Worm (Caenorhabditis elegans) whole organism, L2 larva: ENCODE data around the gene sta-1.
"Not testable (repeated sequence)": the region's sequence is repeated elsewhere in the genome, so short reads cannot be mapped to it uniquely, and the experiment has no call there.

Source experiments
- C34F6.9 ChIP-seq: fragments of 150-350 bp; optimal IDR thresholded peaks from 2 replicates; lab custom pipeline; 2014; ENCODE audit warnings: missing biosample characterization, missing genetic modification characterization
- R02D3.7 ChIP-seq: fragments of 150-350 bp; optimal IDR thresholded peaks from 2 replicates; lab custom pipeline; 2014; ENCODE audit warnings: missing biosample characterization, missing genetic modification characterization
- Y55F3AM.14 ChIP-seq: fragments of 200-800 bp; sonication (Bioruptor generic); optimal IDR thresholded peaks from 2 replicates; lab custom pipeline; 2018; ENCODE audit warnings: mild to moderate bottlenecking, missing genetic modification characterization, missing compliant biosample characterization
- ZK546.5 ChIP-seq: sonication (generic microtip); optimal IDR thresholded peaks from 2 replicates; lab custom pipeline; 2017; ENCODE audit warnings: missing biosample characterization, missing genetic modification characterization
- alr-1 ChIP-seq: fragments of 150-350 bp; optimal IDR thresholded peaks from 2 replicates; lab custom pipeline; 2014; ENCODE audit warnings: missing biosample characterization, missing genetic modification characterization
- blmp-1 ChIP-seq: sonication (generic microtip); optimal IDR thresholded peaks from 2 replicates; lab custom pipeline; 2017; ENCODE audit warnings: missing genetic modification characterization, mild to moderate bottlenecking, missing compliant biosample characterization, antibody characterized with exemption, moderate library complexity; ENCODE audit not compliant: insufficient read depth
- ceh-16 ChIP-seq: fragments of 150-350 bp; optimal IDR thresholded peaks from 2 replicates; lab custom pipeline; 2014; ENCODE audit warnings: missing biosample characterization, missing genetic modification characterization
- ceh-82 ChIP-seq: fragments of 150-350 bp; optimal IDR thresholded peaks from 2 replicates; lab custom pipeline; 2014; ENCODE audit warnings: missing biosample characterization, missing genetic modification characterization
- egl-27 ChIP-seq: sonication (generic microtip); optimal IDR thresholded peaks from 3 replicates; lab custom pipeline; 2017; ENCODE audit warnings: missing biosample characterization, missing genetic modification reagents, missing genetic modification characterization
- fos-1 ChIP-seq: fragments of 150-350 bp; optimal IDR thresholded peaks from 2 replicates; lab custom pipeline; 2014; ENCODE audit warnings: missing biosample characterization, missing genetic modification characterization
- lin-13 ChIP-seq: fragments of 150-350 bp; optimal IDR thresholded peaks from 2 replicates; lab custom pipeline; 2014; ENCODE audit warnings: missing biosample characterization, missing genetic modification reagents, missing genetic modification characterization
- lin-39 ChIP-seq: fragments of 150-350 bp; optimal IDR thresholded peaks from 2 replicates; lab custom pipeline; 2014; ENCODE audit warnings: missing biosample characterization, missing genetic modification reagents, missing genetic modification characterization
- lsy-2 ChIP-seq, 2 experiments: fragments of 150-350 bp in 1 of 2; sonication (generic microtip) in 1 of 2; optimal IDR thresholded peaks; 2 replicates each; lab custom pipeline; 2014 to 2017; ENCODE audit warnings: missing biosample characterization in 2 of 2, missing genetic modification characterization in 2 of 2
- mab-5 ChIP-seq: fragments of 150-350 bp; optimal IDR thresholded peaks from 2 replicates; lab custom pipeline; 2014; ENCODE audit warnings: missing biosample characterization, missing genetic modification characterization
- mbf-1 ChIP-seq: sonication (generic microtip); optimal IDR thresholded peaks from 2 replicates; lab custom pipeline; 2017; ENCODE audit warnings: missing biosample characterization, missing genetic modification characterization
- mdl-1 ChIP-seq, 2 experiments: fragments of 150-350 bp in 1 of 2; sonication (generic microtip) in 1 of 2; optimal IDR thresholded peaks; 2 replicates each; lab custom pipeline; 2017; ENCODE audit warnings: missing biosample characterization in 2 of 2, missing genetic modification characterization in 2 of 2
- nhr-10 ChIP-seq: sonication (generic microtip); optimal IDR thresholded peaks from 2 replicates; lab custom pipeline; 2017; ENCODE audit warnings: missing biosample characterization, missing genetic modification characterization
- nhr-11 ChIP-seq: fragments of 150-350 bp; optimal IDR thresholded peaks from 2 replicates; lab custom pipeline; 2014; ENCODE audit warnings: missing biosample characterization, missing genetic modification characterization
- nhr-12 ChIP-seq: fragments of 150-350 bp; optimal IDR thresholded peaks from 2 replicates; lab custom pipeline; 2014; ENCODE audit warnings: missing biosample characterization, missing genetic modification characterization
- nhr-129 ChIP-seq: fragments of 150-350 bp; optimal IDR thresholded peaks from 2 replicates; lab custom pipeline; 2014; ENCODE audit warnings: missing biosample characterization, missing genetic modification characterization
- nhr-21 ChIP-seq: fragments of 150-350 bp; optimal IDR thresholded peaks from 2 replicates; lab custom pipeline; 2014; ENCODE audit warnings: missing biosample characterization, missing genetic modification characterization
- nhr-23 ChIP-seq: fragments of 150-350 bp; optimal IDR thresholded peaks from 2 replicates; lab custom pipeline; 2014; ENCODE audit warnings: missing biosample characterization, missing genetic modification reagents, missing genetic modification characterization
- nhr-25 ChIP-seq: fragments of 150-350 bp; sonication (generic microtip); optimal IDR thresholded peaks from 3 replicates; lab custom pipeline; 2014; ENCODE audit warnings: missing biosample characterization, missing genetic modification characterization
- nhr-6 ChIP-seq: fragments of 150-350 bp; optimal IDR thresholded peaks from 2 replicates; lab custom pipeline; 2014; ENCODE audit warnings: missing biosample characterization, missing genetic modification characterization
- nhr-77 ChIP-seq: fragments of 150-350 bp; optimal IDR thresholded peaks from 2 replicates; lab custom pipeline; 2014; ENCODE audit warnings: missing biosample characterization, missing genetic modification characterization
- peb-1 ChIP-seq: fragments of 150-350 bp; optimal IDR thresholded peaks from 2 replicates; lab custom pipeline; 2014; ENCODE audit warnings: missing biosample characterization, missing genetic modification characterization
- sma-3 ChIP-seq: sonication (generic microtip); optimal IDR thresholded peaks from 2 replicates; lab custom pipeline; 2016; ENCODE audit warnings: missing genetic modification reagents, missing genetic modification characterization, missing compliant biosample characterization
- sma-9 ChIP-seq, 2 experiments: fragments of 150-350 bp in 1 of 2; sonication (generic microtip) in 1 of 2; optimal IDR thresholded peaks; 2 replicates each; lab custom pipeline; 2014 to 2016; ENCODE audit warnings: missing genetic modification characterization in 2 of 2, mild to moderate bottlenecking in 1 of 2, missing biosample characterization in 1 of 2, missing compliant biosample characterization in 1 of 2, missing genetic modification reagents in 1 of 2, moderate library complexity in 1 of 2
- snpc-4 ChIP-seq: fragments of 150-350 bp; optimal IDR thresholded peaks from 2 replicates; lab custom pipeline; 2014; ENCODE audit warnings: missing biosample characterization, missing genetic modification characterization
- unc-55 ChIP-seq: fragments of 150-350 bp; sonication (generic microtip); optimal IDR thresholded peaks from 3 replicates; lab custom pipeline; 2014; ENCODE audit warnings: missing biosample characterization, missing genetic modification reagents, missing genetic modification characterization
- zag-1 ChIP-seq: fragments of 150-350 bp; optimal IDR thresholded peaks from 2 replicates; lab custom pipeline; 2014; ENCODE audit warnings: missing biosample characterization, missing genetic modification characterization
- ztf-4 ChIP-seq: fragments of 150-350 bp; optimal IDR thresholded peaks from 2 replicates; lab custom pipeline; 2014; ENCODE audit warnings: missing biosample characterization, missing genetic modification characterization

sta-1 gene

ce11 chrIV:16630622-16631021 lies 33.5 kb upstream of the sta-1 start, which contains the start of gene fipr-27:
TSS of gene fipr-27 (plus strand) at chrIV:16630922.
- TF ChIP-seq Y55F3AM.14 (GFP tag; lab: Kevin White, UChicago) (no peak), egl-27 (tag; lab: Kevin White, UChicago) (no peak), mdl-1 (tag; optimal IDR thresholded peaks at IDR 0.05; lab: Kevin White, UChicago) (no peak), unc-55 (GFP tag; lab: Kevin White, UChicago) (no peak), snpc-4 (no peak), nhr-129 (tag; lab: Kevin White, UChicago) (no peak), nhr-21 (no peak), lin-13 (no peak), nhr-77 (tag; lab: Kevin White, UChicago) (no peak), alr-1 (no peak), ceh-82 (no peak), sma-3 (no peak), nhr-23 (tag; lab: Kevin White, UChicago) (no peak), sma-9 (GFP tag; optimal IDR thresholded peaks at IDR 0.05; lab: Kevin White, UChicago) (no peak), sma-9 (tag; optimal IDR thresholded peaks at IDR 0.05; lab: Kevin White, UChicago) (no peak)

DNA sequence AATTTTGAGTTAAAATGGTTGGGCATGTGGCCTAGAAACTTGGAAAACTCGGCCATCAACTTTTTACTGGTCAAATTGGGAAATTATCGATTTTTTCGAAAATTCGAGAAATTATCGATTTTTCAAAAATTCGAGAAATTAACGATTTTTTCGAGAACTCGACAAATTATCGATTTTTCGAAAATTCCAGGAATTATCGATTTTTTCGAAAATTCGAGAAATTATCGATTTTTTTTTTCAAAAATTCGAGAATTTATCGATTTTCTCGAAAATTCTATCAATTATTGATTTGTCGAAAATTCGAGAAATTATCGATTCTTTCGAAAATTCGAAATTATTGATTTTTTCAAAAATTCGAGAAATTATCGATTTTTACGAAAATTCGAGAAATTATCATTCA lies 20.3 kb upstream of the sta-1 start:
- TF ChIP-seq nhr-6 (tag; lab: Kevin White, UChicago) (no peak), zag-1 (tag; lab: Kevin White, UChicago) (no peak), unc-55 (GFP tag; lab: Kevin White, UChicago) (no peak), ceh-16 (tag; lab: Kevin White, UChicago) (no peak), ztf-4 (tag; lab: Kevin White, UChicago) (no peak), R02D3.7 (tag; lab: Kevin White, UChicago) (no peak), egl-27 (tag; lab: Kevin White, UChicago) (no peak), nhr-10 (tag; lab: Kevin White, UChicago) (no peak), ZK546.5 (tag; lab: Kevin White, UChicago) (no peak), mab-5 (no peak), mdl-1 (tag; optimal IDR thresholded peaks at IDR 0.05; lab: Kevin White, UChicago) (no peak), nhr-11 (no peak), Y55F3AM.14 (GFP tag; lab: Kevin White, UChicago) (no peak), sma-3 (no peak), lsy-2 (tag; optimal IDR thresholded peaks at IDR 0.05; lab: Kevin White, UChicago) (no peak)

DNA sequence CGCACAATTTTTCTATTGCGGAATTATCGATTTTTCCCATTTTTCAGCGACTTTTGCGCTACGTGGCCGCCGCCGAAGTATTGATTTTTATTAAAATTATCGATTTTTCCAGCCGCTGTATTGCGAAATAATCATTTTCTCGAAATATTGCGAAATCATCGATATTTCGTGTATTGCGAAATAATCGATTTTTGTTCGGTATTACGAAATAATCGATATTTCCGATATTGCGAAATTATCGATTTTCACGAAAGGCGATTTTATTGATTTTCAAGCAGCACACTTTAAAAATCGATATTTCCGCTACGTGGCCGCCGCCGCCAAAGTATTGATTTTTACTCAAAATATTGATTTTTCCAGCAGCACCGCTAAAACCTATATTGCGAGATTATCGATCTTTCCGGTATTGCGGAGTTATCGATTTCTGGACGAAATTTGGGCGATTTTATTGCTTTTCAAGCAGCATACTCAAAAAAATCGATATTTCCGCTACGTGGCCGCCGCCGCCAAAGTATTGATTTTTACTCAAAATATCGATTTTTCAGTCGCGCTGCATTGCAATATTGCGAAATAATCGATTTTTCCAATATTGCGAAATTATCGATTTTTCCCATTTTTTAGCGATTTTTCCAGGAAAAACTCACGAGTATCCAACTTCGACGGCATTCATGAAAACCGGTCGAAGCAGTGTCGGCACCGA lies 18.5 kb upstream of the sta-1 start:
- TF ChIP-seq lin-39 (tag; lab: Kevin White, UChicago) = no peak
- TF ChIP-seq blmp-1 (tag; lab: Kevin White, UChicago) = no peak
- TF ChIP-seq nhr-25 (tag; lab: Kevin White, UChicago) = no peak
- TF ChIP-seq nhr-11 = no peak
- no peak for TF ChIP-seq mbf-1 (tag; lab: Kevin White, UChicago)
- no peak for TF ChIP-seq peb-1 (tag; lab: Kevin White, UChicago)

DNA sequence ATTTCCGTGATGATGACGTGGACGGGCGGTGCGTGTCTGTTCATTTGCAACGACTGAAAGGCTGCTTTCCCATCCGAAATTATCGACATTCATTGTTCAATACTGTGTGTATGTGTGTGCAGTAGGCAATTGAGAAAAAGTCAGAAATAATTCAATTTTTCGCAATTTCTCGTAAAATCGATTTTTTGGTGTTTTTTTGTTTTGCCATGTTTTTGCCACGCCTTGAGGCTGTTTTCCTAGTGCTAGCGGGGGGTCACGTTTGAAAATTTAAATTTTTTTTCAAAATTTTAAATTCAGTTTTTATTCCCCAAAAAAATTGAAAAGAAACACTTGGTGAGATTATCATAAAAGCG lies 18.0 kb upstream of the sta-1 start, which contains the start of gene Y51H4A.13:
TSS of gene Y51H4A.13 (minus strand) at position 182 of the 353 bp plus-strand sequence.
- TF ChIP-seq ztf-4 (tag; lab: Kevin White, UChicago); C34F6.9 (tag; lab: Kevin White, UChicago); snpc-4: not testable (repeated sequence)

DNA sequence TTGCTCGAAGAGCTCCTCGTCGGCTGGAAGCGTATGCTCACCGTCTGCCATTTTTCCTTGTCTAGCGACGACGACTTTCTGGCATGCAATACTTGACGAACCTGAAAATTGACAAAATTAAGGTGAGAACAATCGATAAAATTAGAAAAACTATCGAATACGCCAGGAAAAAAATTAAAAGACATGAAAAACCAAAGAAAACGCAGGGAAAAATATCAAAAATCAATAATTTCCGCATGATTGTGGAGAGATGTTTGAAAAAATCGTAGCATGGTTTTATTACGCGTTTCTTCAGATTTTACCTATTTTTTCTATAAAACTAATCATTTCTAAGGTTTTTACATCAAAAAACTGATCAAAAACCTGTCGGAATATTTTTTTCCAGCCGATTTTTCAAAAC lies 8.3 kb upstream of the sta-1 start, which contains the start of gene set-26:
TSS of gene set-26 (minus strand) at position 101 of the 400 bp plus-strand sequence.
- not testable (repeated sequence) for TF ChIP-seq nhr-12, C34F6.9, fos-1 (tag; lab: Kevin White, UChicago)
